Fruit fly (Drosophila melanogaster): ENCODE measurements around the gene CG5167.

CG5167 gene

dm6 chr3R:12425510-12426309 lies 19.4 kb downstream of the CG5167 start, which contains the start of gene Pp1-87B (continued):
- TF ChIP-seq CG1024 (GFP tag; IDR thresholded peaks at IDR 0.05) (no peak), CG3995 (GFP tag; optimal IDR thresholded peaks at IDR 0.05) (peak; percentile 38), Meics (GFP tag; optimal IDR thresholded peaks at IDR 0.05) (peak; percentile 56), CG8924 (tag; optimal IDR thresholded peaks at IDR 0.05) (peak; percentile 43), CG11560 (tag; IDR thresholded peaks at IDR 0.05) (peak; percentile 100), odd (GFP tag; optimal IDR thresholded peaks at IDR 0.05) (no peak), ERR (GFP tag; optimal IDR thresholded peaks at IDR 0.05) (no peak), gem (tag; optimal IDR thresholded peaks at IDR 0.05) (no peak), Ets97D (GFP tag; optimal IDR thresholded peaks at IDR 0.05) (peak; percentile 94), CG14965 (GFP tag; optimal IDR thresholded peaks at IDR 0.05; ENCODE audit: borderline replicate concordance) (no peak), lola (GFP tag; optimal IDR thresholded peaks at IDR 0.05) (peak in 1 of 3 experiments; percentile 28), CG17359 (tag; optimal IDR thresholded peaks at IDR 0.05) (no peak), tll (GFP tag; optimal IDR thresholded peaks at IDR 0.05) (peak; percentile 40 to 98), ase (GFP tag; IDR thresholded peaks at IDR 0.05) (no peak), Hsf (GFP tag; optimal IDR thresholded peaks at IDR 0.05) (peak; percentile 13), HmgD (GFP tag; optimal IDR thresholded peaks at IDR 0.05) (peak; percentile 40), Sin3A (optimal IDR thresholded peaks at IDR 0.05) (peak; percentile 100), CG9215 (GFP tag; IDR thresholded peaks at IDR 0.05) (0 out of 2 replicates have a peak, but pooled peaks have one; percentile 13), CG3847 (GFP tag; IDR thresholded peaks at IDR 0.05) (peak; percentile 64), CG15601 (tag; optimal IDR thresholded peaks at IDR 0.05) (no peak), ci (GFP tag; IDR thresholded peaks at IDR 0.05) (0 out of 3 replicates have a peak, but pooled peaks have one; percentile 5), lbe (GFP tag; optimal IDR thresholded peaks at IDR 0.05) (no peak), CG9609 (GFP tag; optimal IDR thresholded peaks at IDR 0.05) (peak; percentile 30), dm (GFP tag; optimal IDR thresholded peaks at IDR 0.05) (peak; percentile 89), CG13123 (GFP tag; optimal IDR thresholded peaks at IDR 0.05) (no peak), CG11695 (GFP tag; IDR thresholded peaks at IDR 0.05) (no peak), pum (GFP tag; optimal IDR thresholded peaks at IDR 0.05) (peak; percentile 37), sug (tag; optimal IDR thresholded peaks at IDR 0.05) (peak; percentile 55), p53 (GFP tag; optimal IDR thresholded peaks at IDR 0.05) (peak; percentile 14), CG18619 (GFP tag; optimal IDR thresholded peaks at IDR 0.05) (peak; percentile 37), Pdp1 (GFP tag; optimal IDR thresholded peaks at IDR 0.05) (peak in 1 of 2 experiments; percentile 73), Stat92E (GFP tag; optimal IDR thresholded peaks at IDR 0.05) (peak in 1 of 3 experiments; percentile 16), pzg (GFP tag; optimal IDR thresholded peaks at IDR 0.05) (peak; percentile 77), CG12104 (GFP tag; optimal IDR thresholded peaks at IDR 0.05) (peak; percentile 36), Dip2 (GFP tag; IDR thresholded peaks at IDR 0.05) (no peak), CG10209 (GFP tag; optimal IDR thresholded peaks at IDR 0.05) (peak; percentile 18), HLHmδ (GFP tag; optimal IDR thresholded peaks at IDR 0.05) (peak; percentile 61), Fer1 (GFP tag; optimal IDR thresholded peaks at IDR 0.05) (peak; percentile 14), HLH4C (GFP tag; IDR thresholded peaks at IDR 0.05; ENCODE audit: partially characterized antibody) (peak; percentile 66; the same call in 2 of the 3 replicates), CG1603 (tag; optimal IDR thresholded peaks at IDR 0.05) (peak; percentile 19), jumu (GFP tag; optimal IDR thresholded peaks at IDR 0.05) (peak; percentile 76), knrl (GFP tag; IDR thresholded peaks at IDR 0.05; ENCODE audit: partially characterized antibody) (peak; percentile 43; the same call in 2 of the 3 replicates), Myb (GFP tag; optimal IDR thresholded peaks at IDR 0.05) (peak; percentile 74), CG14441 (GFP tag; IDR thresholded peaks at IDR 0.05) (no peak), CG18262 (tag; optimal IDR thresholded peaks at IDR 0.05) (peak; percentile 34), br (optimal IDR thresholded peaks at IDR 0.05) (no peak), CG2120 (GFP tag; optimal IDR thresholded peaks at IDR 0.05) (peak; percentile 7), Blimp-1 (GFP tag; optimal IDR thresholded peaks at IDR 0.05) (no peak)

All from whole organism, embryonic.